Fruit fly (Drosophila melanogaster): ENCODE measurements around the gene CG13737.

The CG13737 gene

DNA sequence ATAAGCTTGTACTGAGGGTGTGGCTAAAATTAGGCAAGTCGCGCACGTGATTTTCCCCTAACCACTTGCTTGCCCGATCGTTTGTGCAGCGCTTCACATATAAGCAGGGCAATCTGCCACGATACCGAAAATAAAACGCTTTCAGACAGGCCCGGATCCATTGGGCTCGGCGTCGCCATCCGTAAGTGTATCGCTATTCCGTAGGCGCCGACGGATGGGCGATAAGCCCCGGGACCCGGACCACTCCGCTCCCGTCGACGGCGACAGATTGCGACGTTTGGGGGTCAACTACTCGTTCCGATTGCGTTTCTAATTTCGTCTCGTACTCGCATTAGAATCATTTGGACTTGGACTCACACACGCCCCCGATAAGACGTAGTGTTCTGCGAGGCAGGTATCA is 16.4 kb upstream of the CG13737 start (continued):
- TF ChIP-seq abd-A (tag; optimal IDR thresholded peaks at IDR 0.05): no peak
- TF ChIP-seq CG18011 (GFP tag; optimal IDR thresholded peaks at IDR 0.05): peak; percentile 67
- peak; percentile 93 for TF ChIP-seq aop (GFP tag; IDR thresholded peaks at IDR 0.05)
- TF ChIP-seq wdn (GFP tag; IDR thresholded peaks at IDR 0.05): peak; percentile 92
- TF ChIP-seq CG7745 (tag; optimal IDR thresholded peaks at IDR 0.05): no peak
- peak; percentile 71 for TF ChIP-seq CG16813 (GFP tag; IDR thresholded peaks at IDR 0.05; ENCODE audit: partially characterized antibody)
- no peak for TF ChIP-seq nau (GFP tag; optimal IDR thresholded peaks at IDR 0.05)
- peak; percentile 68 for TF ChIP-seq Meics (GFP tag; optimal IDR thresholded peaks at IDR 0.05)
- peak; percentile 83 for TF ChIP-seq unpg (GFP tag; optimal IDR thresholded peaks at IDR 0.05)
- peak; percentile 74; the same call in 1 of the 2 replicates for TF ChIP-seq ssp (GFP tag; IDR thresholded peaks at IDR 0.05)
- TF ChIP-seq Doc3 (GFP tag; IDR thresholded peaks at IDR 0.05; ENCODE audit: partially characterized antibody): no peak
- peak; percentile 76 for TF ChIP-seq Camta (GFP tag; optimal IDR thresholded peaks at IDR 0.05)
- TF ChIP-seq CG9437 (GFP tag; optimal IDR thresholded peaks at IDR 0.05): peak; percentile 68
- TF ChIP-seq CG15514 (GFP tag; optimal IDR thresholded peaks at IDR 0.05): no peak
- TF ChIP-seq NFAT (GFP tag; IDR thresholded peaks at IDR 0.05): peak; percentile 97
- TF ChIP-seq chif (GFP tag; optimal IDR thresholded peaks at IDR 0.05): peak; percentile 83 to 86
- TF ChIP-seq Sin3A (optimal IDR thresholded peaks at IDR 0.05): no peak
- peak; percentile 87 for TF ChIP-seq zfh2 (GFP tag; optimal IDR thresholded peaks at IDR 0.05)
- peak; percentile 87 for TF ChIP-seq pum (GFP tag; optimal IDR thresholded peaks at IDR 0.05)
- peak; percentile 81 for TF ChIP-seq CG1602 (GFP tag; optimal IDR thresholded peaks at IDR 0.05)
- TF ChIP-seq nmo (GFP tag; optimal IDR thresholded peaks at IDR 0.05): peak; percentile 72
- TF ChIP-seq kni (GFP tag; optimal IDR thresholded peaks at IDR 0.05): no peak
- TF ChIP-seq CG32767 (GFP tag; IDR thresholded peaks at IDR 0.05): peak; percentile 71
- peak; percentile 32 for TF ChIP-seq Hmx (GFP tag; optimal IDR thresholded peaks at IDR 0.05)
- peak; percentile 74 to 78 for TF ChIP-seq Hr51 (GFP tag; optimal IDR thresholded peaks at IDR 0.05)
- peak; percentile 20 for TF ChIP-seq D19B (GFP tag; optimal IDR thresholded peaks at IDR 0.05)
- peak; percentile 64 for TF ChIP-seq Usf (GFP tag; optimal IDR thresholded peaks at IDR 0.05)
- TF ChIP-seq CG3838 (GFP tag; optimal IDR thresholded peaks at IDR 0.05): peak; percentile 66
- TF ChIP-seq Mrtf (GFP tag; IDR thresholded peaks at IDR 0.05): peak; percentile 98
- TF ChIP-seq dm (GFP tag; optimal IDR thresholded peaks at IDR 0.05): peak; percentile 74
- TF ChIP-seq MESR4 (GFP tag; optimal IDR thresholded peaks at IDR 0.05): peak; percentile 1
- TF ChIP-seq HmgZ (tag; optimal IDR thresholded peaks at IDR 0.05): peak; percentile 93
- TF ChIP-seq ftz-f1 (GFP tag; optimal IDR thresholded peaks at IDR 0.05): peak; percentile 94
- TF ChIP-seq CG4328 (GFP tag; optimal IDR thresholded peaks at IDR 0.05): peak; percentile 37
- peak; percentile 84 for TF ChIP-seq ind (GFP tag; optimal IDR thresholded peaks at IDR 0.05)
- TF ChIP-seq CG10979 (tag; optimal IDR thresholded peaks at IDR 0.05): peak; percentile 56
- peak; percentile 57 for TF ChIP-seq E2f2 (GFP tag; IDR thresholded peaks at IDR 0.05)
- peak; percentile 22 for TF ChIP-seq grn (GFP tag; optimal IDR thresholded peaks at IDR 0.05)
- TF ChIP-seq CG6791 (GFP tag; IDR thresholded peaks at IDR 0.05; ENCODE audit: partially characterized antibody): no peak
- peak; percentile 88 for TF ChIP-seq CG1233 (GFP tag; optimal IDR thresholded peaks at IDR 0.05)
- TF ChIP-seq twi (tag; optimal IDR thresholded peaks at IDR 0.05): peak; percentile 75
- TF ChIP-seq CG31388 (GFP tag; optimal IDR thresholded peaks at IDR 0.05): no peak
- TF ChIP-seq Awh (GFP tag; IDR thresholded peaks at IDR 0.05): peak; percentile 91
- no peak for TF ChIP-seq Sox100B (GFP tag; optimal IDR thresholded peaks at IDR 0.05)
- TF ChIP-seq CG6175 (GFP tag; IDR thresholded peaks at IDR 0.05): peak; percentile 96
- TF ChIP-seq CG11695 (GFP tag; IDR thresholded peaks at IDR 0.05): peak; percentile 75
- TF ChIP-seq chm (GFP tag; IDR thresholded peaks at IDR 0.05): peak; percentile 94
- TF ChIP-seq gsb-n (tag; optimal IDR thresholded peaks at IDR 0.05): peak; percentile 63
- peak; percentile 94 for TF ChIP-seq CG3847 (GFP tag; IDR thresholded peaks at IDR 0.05)
- 0 out of 2 replicates have a peak, but pooled peaks have one; percentile 31 for TF ChIP-seq ara (GFP tag; IDR thresholded peaks at IDR 0.05)
- TF ChIP-seq gcm2 (GFP tag; optimal IDR thresholded peaks at IDR 0.05): peak; percentile 63
